Fruit fly (Drosophila melanogaster) whole organism, embryonic: ENCODE measurements around the gene CG17839.
A peak's percentile ranks its signal among the peaks of the same experiment; 100 is the strongest.

Source experiments
- Atf6 ChIP-seq: fragments of 200-800 bp; sonication (Bioruptor generic); IDR thresholded peaks from 2 replicates; pipeline ENCODE4 v1.3.6; 2022; ENCODE audit warnings: missing biosample characterization, missing genetic modification characterization
- B-H1 ChIP-seq: fragments of 200-800 bp; sonication (Bioruptor generic); IDR thresholded peaks from 3 replicates; pipeline ENCODE4 v1.3.6; 2022; ENCODE audit warnings: missing biosample characterization, missing genetic modification characterization
- BEAF-32 ChIP-seq: fragments of 200-800 bp; sonication (Bioruptor generic); optimal IDR thresholded peaks from 3 replicates; lab custom pipeline; 2017; ENCODE audit warnings: missing biosample characterization, missing genetic modification characterization, mild to moderate bottlenecking, moderate library complexity, missing genetic modification reagents
- CG10267 ChIP-seq: fragments of 200-800 bp; sonication (Bioruptor generic); optimal IDR thresholded peaks from 2 replicates; lab custom pipeline; 2018; ENCODE audit warnings: missing biosample characterization, mild to moderate bottlenecking, missing genetic modification characterization, moderate library complexity
- CG10366 ChIP-seq: fragments of 200-800 bp; sonication (Bioruptor generic); IDR thresholded peaks from 2 replicates; pipeline ENCODE4 v1.3.6; 2022; ENCODE audit warnings: missing biosample characterization, missing genetic modification characterization
- CG11696 ChIP-seq: fragments of 200-800 bp; sonication (Bioruptor generic); IDR thresholded peaks from 2 replicates; pipeline ENCODE4 v1.3.6; 2022; ENCODE audit warnings: missing biosample characterization, missing genetic modification characterization
- CG12071 ChIP-seq: fragments of 200-800 bp; sonication (Bioruptor generic); optimal IDR thresholded peaks from 3 replicates; lab custom pipeline; 2018; ENCODE audit warnings: missing biosample characterization, mild to moderate bottlenecking, missing genetic modification characterization
- CG12219 ChIP-seq: fragments of 200-800 bp; sonication (Bioruptor generic); optimal IDR thresholded peaks from 3 replicates; lab custom pipeline; 2018; ENCODE audit warnings: missing biosample characterization, mild to moderate bottlenecking, missing genetic modification characterization
- CG12659 ChIP-seq: fragments of 200-800 bp; sonication (Bioruptor generic); optimal IDR thresholded peaks from 3 replicates; lab custom pipeline; 2017; ENCODE audit warnings: mild to moderate bottlenecking, missing biosample characterization, missing genetic modification reagents, missing genetic modification characterization
- CG2129 ChIP-seq: fragments of 200-800 bp; sonication (Bioruptor generic); IDR thresholded peaks from 2 replicates; pipeline ENCODE4 v1.3.6; 2022; ENCODE audit warnings: missing biosample characterization, missing genetic modification characterization; ENCODE audit not compliant: partially characterized antibody
- CG31388 ChIP-seq: fragments of 200-800 bp; sonication (Bioruptor generic); optimal IDR thresholded peaks from 2 replicates; lab custom pipeline; 2016; ENCODE audit warnings: missing biosample characterization, missing genetic modification characterization
- CG4328 ChIP-seq: fragments of 200-800 bp; sonication (Bioruptor generic); optimal IDR thresholded peaks from 3 replicates; lab custom pipeline; 2017; ENCODE audit warnings: missing biosample characterization, missing genetic modification reagents, missing genetic modification characterization
- CG6175 ChIP-seq: fragments of 200-800 bp; sonication (Bioruptor generic); IDR thresholded peaks from 3 replicates; pipeline ENCODE4 v1.3.6; 2022; ENCODE audit warnings: missing biosample characterization, missing genetic modification characterization
- CG6765 ChIP-seq: fragments of 200-800 bp; sonication (Bioruptor generic); optimal IDR thresholded peaks from 3 replicates; lab custom pipeline; 2017; ENCODE audit warnings: missing biosample characterization, mild to moderate bottlenecking, missing genetic modification characterization
- CG6813 ChIP-seq: fragments of 200-800 bp; sonication (Bioruptor generic); optimal IDR thresholded peaks from 2 replicates; lab custom pipeline; 2017; ENCODE audit warnings: missing biosample characterization, missing genetic modification characterization, mild to moderate bottlenecking, moderate library complexity, missing genetic modification reagents
- CG7839 ChIP-seq: fragments of 200-800 bp; sonication (Bioruptor generic); optimal IDR thresholded peaks from 3 replicates; lab custom pipeline; 2018; ENCODE audit warnings: missing biosample characterization, mild to moderate bottlenecking, missing genetic modification characterization, moderate library complexity
- CG7987 ChIP-seq: fragments of 200-800 bp; sonication (Bioruptor generic); optimal IDR thresholded peaks from 2 replicates; lab custom pipeline; 2018; ENCODE audit warnings: missing biosample characterization, mild to moderate bottlenecking, missing genetic modification characterization, moderate library complexity
- CG9727 ChIP-seq: fragments of 200-800 bp; sonication (Bioruptor generic); optimal IDR thresholded peaks from 3 replicates; lab custom pipeline; 2017; ENCODE audit warnings: missing biosample characterization, mild to moderate bottlenecking, missing genetic modification characterization
- CG9876 ChIP-seq: fragments of 200-800 bp; sonication (Bioruptor generic); optimal IDR thresholded peaks from 2 replicates; lab custom pipeline; 2016; ENCODE audit warnings: missing biosample characterization, missing genetic modification characterization
- CG9932 ChIP-seq: fragments of 200-800 bp; sonication (Bioruptor generic); IDR thresholded peaks from 2 replicates; pipeline ENCODE4 v1.3.6; 2022; ENCODE audit warnings: missing biosample characterization, missing genetic modification characterization
- CoRest ChIP-seq: fragments of 200-800 bp; sonication (Bioruptor generic); optimal IDR thresholded peaks from 3 replicates; lab custom pipeline; 2018; ENCODE audit warnings: missing biosample characterization, mild to moderate bottlenecking, missing genetic modification characterization, moderate library complexity
- Dp ChIP-seq: fragments of 200-800 bp; sonication (Bioruptor generic); optimal IDR thresholded peaks from 2 replicates; lab custom pipeline; 2018; ENCODE audit warnings: missing biosample characterization, mild to moderate bottlenecking, missing genetic modification characterization, moderate library complexity
- Fer3 ChIP-seq: fragments of 200-800 bp; sonication (Bioruptor generic); optimal IDR thresholded peaks from 2 replicates; lab custom pipeline; 2018; ENCODE audit warnings: missing biosample characterization, mild to moderate bottlenecking, missing genetic modification characterization, moderate library complexity
- H2.0 ChIP-seq: fragments of 200-800 bp; sonication (Bioruptor generic); IDR thresholded peaks from 2 replicates; pipeline ENCODE4 v1.3.6; 2022; ENCODE audit warnings: missing biosample characterization, missing genetic modification characterization
- HLHmδ ChIP-seq: fragments of 200-800 bp; sonication (Bioruptor generic); optimal IDR thresholded peaks from 2 replicates; lab custom pipeline; 2018; ENCODE audit warnings: missing biosample characterization, mild to moderate bottlenecking, missing genetic modification characterization, moderate library complexity
- Jarid2 ChIP-seq: fragments of 200-800 bp; sonication (Bioruptor generic); optimal IDR thresholded peaks from 3 replicates; lab custom pipeline; 2017; ENCODE audit warnings: mild to moderate bottlenecking, missing biosample characterization, missing genetic modification reagents, missing genetic modification characterization
- Lpt ChIP-seq: fragments of >200 bp; optimal IDR thresholded peaks from 2 replicates; lab custom pipeline; 2018; ENCODE audit warnings: missing biosample characterization, missing genetic modification characterization
- Rx ChIP-seq: fragments of 200-800 bp; sonication (Bioruptor generic); IDR thresholded peaks from 2 replicates; pipeline ENCODE4 v1.3.6; 2022; ENCODE audit warnings: missing biosample characterization, missing genetic modification characterization
- Scr ChIP-seq: fragments of 200-800 bp; sonication (Bioruptor generic); IDR thresholded peaks from 2 replicates; pipeline ENCODE4 v1.3.6; 2022; ENCODE audit warnings: missing biosample characterization, missing genetic modification characterization; ENCODE audit not compliant: partially characterized antibody
- Trl ChIP-seq, 3 experiments: fragments of >200 bp in 2 of 3; fragments of 200-800 bp in 1 of 3; sonication (Bioruptor generic) in 1 of 3; optimal IDR thresholded peaks; 2 replicates in 1 of 3; 3 replicates in 2 of 3; lab custom pipeline; 2016 to 2017; ENCODE audit warnings: missing biosample characterization in 1 of 3, missing genetic modification characterization in 1 of 3
- abd-A ChIP-seq: fragments of 200-800 bp; sonication (Bioruptor generic); optimal IDR thresholded peaks from 3 replicates; lab custom pipeline; 2019; ENCODE audit warnings: missing biosample characterization, mild to moderate bottlenecking, missing genetic modification characterization, moderate library complexity
- al ChIP-seq: fragments of 200-800 bp; sonication (Bioruptor generic); IDR thresholded peaks from 2 replicates; pipeline ENCODE4 v1.3.6; 2022; ENCODE audit warnings: missing biosample characterization, missing genetic modification characterization
- cas ChIP-seq: fragments of 200-800 bp; sonication (Bioruptor generic); IDR thresholded peaks from 2 replicates; pipeline ENCODE4 v1.3.6; 2022; ENCODE audit warnings: missing biosample characterization, missing genetic modification characterization
- dm ChIP-seq: fragments of 200-800 bp; sonication (Bioruptor generic); optimal IDR thresholded peaks from 3 replicates; lab custom pipeline; 2016; ENCODE audit warnings: missing biosample characterization, missing genetic modification characterization
- ewg ChIP-seq: fragments of 200-800 bp; sonication (Bioruptor generic); optimal IDR thresholded peaks from 3 replicates; lab custom pipeline; 2017; ENCODE audit warnings: mild to moderate bottlenecking, missing biosample characterization, missing genetic modification reagents, missing genetic modification characterization
- ftz-f1 ChIP-seq: fragments of 200-800 bp; sonication (Bioruptor generic); optimal IDR thresholded peaks from 2 replicates; lab custom pipeline; 2016; ENCODE audit warnings: missing biosample characterization, missing genetic modification characterization
- grau ChIP-seq: fragments of 200-800 bp; optimal IDR thresholded peaks from 3 replicates; lab custom pipeline; 2019; ENCODE audit warnings: missing biosample characterization, mild to moderate bottlenecking, missing genetic modification characterization, moderate library complexity
- grn ChIP-seq: fragments of 200-800 bp; sonication (Bioruptor generic); optimal IDR thresholded peaks from 3 replicates; lab custom pipeline; 2017; ENCODE audit warnings: missing biosample characterization, missing genetic modification characterization
- ham ChIP-seq: fragments of 200-800 bp; sonication (Bioruptor generic); IDR thresholded peaks from 2 replicates; pipeline ENCODE4 v1.3.6; 2022; ENCODE audit warnings: missing biosample characterization, missing genetic modification characterization
- kni ChIP-seq: fragments of 200-800 bp; sonication (Bioruptor generic); optimal IDR thresholded peaks from 3 replicates; lab custom pipeline; 2017; ENCODE audit warnings: mild to moderate bottlenecking, missing biosample characterization, missing genetic modification reagents, missing genetic modification characterization
- nmo ChIP-seq: fragments of 200-800 bp; sonication (Bioruptor generic); optimal IDR thresholded peaks from 2 replicates; lab custom pipeline; 2018; ENCODE audit warnings: missing biosample characterization, mild to moderate bottlenecking, missing genetic modification characterization, moderate library complexity
- otp ChIP-seq: fragments of 200-800 bp; sonication (Bioruptor generic); IDR thresholded peaks from 3 replicates; pipeline ENCODE4, ENCODE4 v1.3.6; 2022; ENCODE audit warnings: missing biosample characterization, missing genetic modification characterization
- pho ChIP-seq: fragments of 200-800 bp; sonication (Bioruptor generic); optimal IDR thresholded peaks from 2 replicates; lab custom pipeline; 2016; ENCODE audit warnings: missing biosample characterization, missing genetic modification characterization
- pum ChIP-seq: fragments of 200-800 bp; sonication (Bioruptor generic); optimal IDR thresholded peaks from 2 replicates; lab custom pipeline; 2016; ENCODE audit warnings: missing biosample characterization, missing genetic modification characterization
- pzg ChIP-seq: fragments of 200-800 bp; sonication (Bioruptor generic); optimal IDR thresholded peaks from 3 replicates; lab custom pipeline; 2018; ENCODE audit warnings: missing biosample characterization, mild to moderate bottlenecking, missing genetic modification characterization, moderate library complexity
- ssp ChIP-seq: fragments of 200-800 bp; sonication (Bioruptor generic); IDR thresholded peaks from 2 replicates; pipeline ENCODE4 v1.3.6; 2022; ENCODE audit warnings: missing biosample characterization, missing genetic modification characterization
- tin ChIP-seq: fragments of 200-800 bp; sonication (Bioruptor generic); optimal IDR thresholded peaks from 3 replicates; lab custom pipeline; 2016; ENCODE audit warnings: missing biosample characterization, missing genetic modification characterization
- vvl ChIP-seq: fragments of 200-800 bp; sonication (Bioruptor generic); IDR thresholded peaks from 2 replicates; pipeline ENCODE4 v1.3.6; 2022; ENCODE audit warnings: missing biosample characterization, missing genetic modification characterization

Gene CG17839

dm6 chr3L:14757464-14758384 lies 47.2 kb upstream of the CG17839 start, which contains the start of gene CG42507 (continued):
- TF ChIP-seq CG6765 (GFP tag; lab: Kevin White, UChicago) (peak; percentile 48), Rx (GFP tag; lab: Robert Waterston, UW) (no peak), ewg (GFP tag; lab: Kevin White, UChicago) (peak; percentile 24), cas (GFP tag; lab: Robert Waterston, UW) (no peak), CG31388 (no peak), Fer3 (tag; lab: Kevin White, UChicago) (peak; percentile 38), CG4328 (GFP tag; lab: Kevin White, UChicago) (peak; percentile 60), CG11696 (peak; percentile 48; the same call in 1 of the 2 replicates), CG12219 (peak; percentile 53), Atf6 (GFP tag; lab: Robert Waterston, UW) (peak; percentile 59), pum (no peak), CG9932 (peak; percentile 49), pho (GFP tag; lab: Kevin White, UChicago) (peak; percentile 2), Scr (peak; percentile 45), Trl (optimal IDR thresholded peaks at IDR 0.05; lab: Kevin White, UChicago) (peak; percentile 95 to 98), Trl (GFP tag; optimal IDR thresholded peaks at IDR 0.05; lab: Kevin White, UChicago) (peak; percentile 59), CG9727 (GFP tag; lab: Kevin White, UChicago) (peak; percentile 47), Dp (GFP tag; lab: Kevin White, UChicago) (no peak), otp (GFP tag; lab: Robert Waterston, UW) (peak; percentile 52; the same call in 1 of the 3 replicates), Jarid2 (GFP tag; lab: Kevin White, UChicago) (peak; percentile 51), Lpt (no peak), ssp (GFP tag; lab: Robert Waterston, UW) (no peak), HLHmδ (GFP tag; lab: Kevin White, UChicago) (peak; percentile 82), kni (GFP tag; lab: Kevin White, UChicago) (peak; percentile 95), grn (GFP tag; lab: Kevin White, UChicago) (peak; percentile 56), ftz-f1 (GFP tag; lab: Kevin White, UChicago) (peak; percentile 75), grau (tag; lab: Kevin White, UChicago) (peak; percentile 9), vvl (GFP tag; lab: Robert Waterston, UW) (peak; percentile 68), CG7839 (tag; lab: Kevin White, UChicago) (peak; percentile 20), pzg (peak; percentile 5), CoRest (tag; lab: Kevin White, UChicago) (peak; percentile 2), nmo (no peak), tin (no peak), dm (GFP tag; lab: Kevin White, UChicago) (peak; percentile 33), H2.0 (GFP tag; lab: Robert Waterston, UW) (no peak), CG6175 (GFP tag; lab: Robert Waterston, UW) (0 out of 3 replicates have a peak, but pooled peaks have one; percentile 18), CG9876 (GFP tag; lab: Kevin White, UChicago) (no peak), CG12659 (GFP tag; lab: Kevin White, UChicago) (peak; percentile 32), CG12071 (peak; percentile 80), CG10366 (no peak), abd-A (tag; lab: Kevin White, UChicago) (peak; percentile 18), CG6813 (peak; percentile 57), ham (GFP tag; lab: Robert Waterston, UW) (no peak), CG7987 (GFP tag; lab: Kevin White, UChicago) (peak; percentile 61), BEAF-32 (peak; percentile 25), al (no peak), CG2129 (GFP tag; lab: Robert Waterston, UW) (no peak), B-H1 (GFP tag; lab: Robert Waterston, UW) (no peak), CG10267 (tag; lab: Kevin White, UChicago) (no peak)
